Worm (Caenorhabditis elegans) whole organism, young adult: ENCODE results near the gene F26F2.11.

Experiments used
- F57C9.4 ChIP-seq: sonication (generic microtip); optimal IDR thresholded peaks from 2 replicates; lab custom pipeline; 2017; ENCODE audit warnings: mild to moderate bottlenecking, missing genetic modification characterization, missing compliant biosample characterization
- Y56A3A.18 ChIP-seq: fragments of 200-800 bp; sonication (Bioruptor generic); IDR thresholded peaks from 2 replicates; pipeline ENCODE4 v1.3.6; 2022; ENCODE audit warnings: missing genetic modification reagents, missing genetic modification characterization, missing compliant biosample characterization
- hsf-1 ChIP-seq: fragments of 200-800 bp; sonication (Bioruptor generic); IDR thresholded peaks from 2 replicates; pipeline ENCODE4 v1.3.6; 2022; ENCODE audit warnings: missing genetic modification reagents, missing genetic modification characterization, missing compliant biosample characterization
- lin-54 ChIP-seq: fragments of 200-800 bp; sonication (Bioruptor generic); optimal IDR thresholded peaks from 2 replicates; lab custom pipeline; 2018; ENCODE audit warnings: mild to moderate bottlenecking, missing genetic modification characterization, missing compliant biosample characterization

Gene F26F2.11

DNA sequence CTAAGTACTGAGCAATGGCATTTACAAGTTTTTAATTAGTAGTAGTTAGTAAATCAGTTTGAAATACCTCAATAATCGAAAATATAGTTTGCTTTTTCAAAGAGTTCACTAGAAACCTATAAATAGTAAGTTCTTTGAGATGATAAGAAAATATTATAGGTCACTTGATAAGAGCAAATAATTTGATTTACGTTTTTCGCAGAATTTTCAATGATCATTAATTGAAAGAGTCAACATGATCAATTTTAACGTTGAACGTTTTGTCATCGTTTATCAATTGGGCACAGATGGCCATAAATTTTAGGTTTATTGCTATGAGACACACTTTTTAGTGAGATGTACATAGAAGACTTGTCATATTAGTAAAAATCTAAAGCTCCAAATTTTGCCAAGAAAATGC, 49.8 kb downstream of the F26F2.11 start:
- TF ChIP-seq F57C9.4 (tag; lab: Kevin White, UChicago) (no peak), hsf-1 (GFP tag; lab: Robert Waterston, UW) (no peak), Y56A3A.18 (GFP tag; lab: Robert Waterston, UW) (no peak), lin-54 (GFP tag; lab: Kevin White, UChicago) (no peak)
